Fruit fly (Drosophila melanogaster) whole organism, prepupa: ENCODE measurements around the gene CG14736.

Experiments
- Blimp-1 ChIP-seq: fragments of 200-800 bp; sonication (Bioruptor generic); optimal IDR thresholded peaks from 3 replicates; lab custom pipeline; 2017; ENCODE audit warnings: missing biosample characterization, missing genetic modification characterization, mild to moderate bottlenecking, moderate library complexity, missing genetic modification reagents
- CG11762 ChIP-seq: fragments of 200-800 bp; sonication (Bioruptor generic); optimal IDR thresholded peaks from 3 replicates; lab custom pipeline; 2016; ENCODE audit warnings: missing biosample characterization, missing genetic modification characterization; ENCODE audit not compliant: insufficient read depth
- CG11902 ChIP-seq: fragments of 200-800 bp; sonication (Bioruptor generic); optimal IDR thresholded peaks from 3 replicates; lab custom pipeline; 2016; ENCODE audit warnings: missing biosample characterization, missing genetic modification characterization
- CG1621 ChIP-seq: fragments of 200-800 bp; sonication (Bioruptor generic); optimal IDR thresholded peaks from 3 replicates; lab custom pipeline; 2018; ENCODE audit warnings: missing biosample characterization, mild to moderate bottlenecking, missing genetic modification characterization
- CG31627 ChIP-seq: fragments of 200-800 bp; sonication (Bioruptor generic); optimal IDR thresholded peaks from 3 replicates; lab custom pipeline; 2016; ENCODE audit warnings: missing biosample characterization, missing genetic modification characterization
- CG32006 ChIP-seq: fragments of 200-800 bp; sonication (Bioruptor generic); optimal IDR thresholded peaks from 3 replicates; lab custom pipeline; 2017; ENCODE audit warnings: missing biosample characterization, mild to moderate bottlenecking, missing genetic modification characterization
- CG34406 ChIP-seq: fragments of 200-800 bp; sonication (Bioruptor generic); optimal IDR thresholded peaks from 3 replicates; lab custom pipeline; 2016; ENCODE audit warnings: missing biosample characterization, missing genetic modification characterization
- CG4318 ChIP-seq: fragments of 200-800 bp; sonication (Bioruptor generic); optimal IDR thresholded peaks from 3 replicates; lab custom pipeline; 2017; ENCODE audit warnings: missing biosample characterization, mild to moderate bottlenecking, missing genetic modification characterization
- CG6276 ChIP-seq: fragments of 200-800 bp; sonication (Bioruptor generic); optimal IDR thresholded peaks from 2 replicates; lab custom pipeline; 2017; ENCODE audit warnings: missing biosample characterization, mild to moderate bottlenecking, missing genetic modification characterization
- CG6792 ChIP-seq: fragments of 200-800 bp; sonication (Bioruptor generic); optimal IDR thresholded peaks from 3 replicates; lab custom pipeline; 2016; ENCODE audit warnings: missing biosample characterization, missing genetic modification characterization
- CG6808 ChIP-seq: fragments of 200-800 bp; sonication (Bioruptor generic); optimal IDR thresholded peaks from 3 replicates; lab custom pipeline; 2017; ENCODE audit warnings: missing biosample characterization, missing genetic modification characterization, mild to moderate bottlenecking, moderate library complexity, missing genetic modification reagents
- CG7368 ChIP-seq: fragments of 200-800 bp; sonication (Bioruptor generic); optimal IDR thresholded peaks from 3 replicates; lab custom pipeline; 2016; ENCODE audit warnings: missing biosample characterization, missing genetic modification characterization
- CG8632 ChIP-seq: fragments of 200-800 bp; sonication (Bioruptor generic); optimal IDR thresholded peaks from 3 replicates; lab custom pipeline; 2016; ENCODE audit warnings: missing biosample characterization, missing genetic modification characterization
- CG9139 ChIP-seq: fragments of 200-800 bp; sonication (Bioruptor generic); optimal IDR thresholded peaks from 3 replicates; lab custom pipeline; 2017; ENCODE audit warnings: missing biosample characterization, mild to moderate bottlenecking, missing genetic modification characterization
- Eip75B ChIP-seq: fragments of 200-800 bp; sonication (Bioruptor generic); optimal IDR thresholded peaks from 3 replicates; lab custom pipeline; 2016; ENCODE audit warnings: missing biosample characterization, missing genetic modification characterization
- Eip78C ChIP-seq: fragments of 200-800 bp; sonication (Bioruptor generic); peaks from one replicate; lab custom pipeline; 2016; ENCODE audit warnings: missing biosample characterization, missing genetic modification characterization
- Eip93F ChIP-seq: fragments of 200-800 bp; sonication (Bioruptor generic); optimal IDR thresholded peaks from 2 replicates; lab custom pipeline; 2016; ENCODE audit warnings: missing biosample characterization, mild to moderate bottlenecking, missing genetic modification characterization
- Ets96B ChIP-seq: fragments of 200-800 bp; optimal IDR thresholded peaks from 2 replicates; lab custom pipeline; 2019; ENCODE audit warnings: missing biosample characterization, mild to moderate bottlenecking, missing genetic modification characterization, moderate library complexity
- Gug ChIP-seq: fragments of 200-800 bp; sonication (Bioruptor generic); IDR thresholded peaks from 2 replicates; pipeline ENCODE4 v1.3.6; 2022; ENCODE audit warnings: missing biosample characterization, missing genetic modification characterization
- Hr38 ChIP-seq: sonication (Bioruptor generic); optimal IDR thresholded peaks from 2 replicates; lab custom pipeline; 2016; ENCODE audit warnings: missing biosample characterization, missing genetic modification characterization
- Hr39 ChIP-seq: fragments of 200-800 bp; sonication (Bioruptor generic); optimal IDR thresholded peaks from 2 replicates; lab custom pipeline; 2016; ENCODE audit warnings: missing biosample characterization, missing genetic modification characterization
- Smox ChIP-seq: fragments of 200-800 bp; sonication (Bioruptor generic); optimal IDR thresholded peaks from 3 replicates; lab custom pipeline; 2016; ENCODE audit warnings: missing biosample characterization, missing genetic modification characterization
- Sox102F ChIP-seq: fragments of 200-800 bp; sonication (Bioruptor generic); optimal IDR thresholded peaks from 2 replicates; lab custom pipeline; 2016; ENCODE audit warnings: missing biosample characterization, mild to moderate bottlenecking, missing genetic modification characterization
- Sox15 ChIP-seq: fragments of 200-800 bp; sonication (Bioruptor generic); optimal IDR thresholded peaks from 3 replicates; lab custom pipeline; 2016; ENCODE audit warnings: missing biosample characterization, missing genetic modification characterization
- acj6 ChIP-seq: fragments of 200-800 bp; sonication (Bioruptor generic); optimal IDR thresholded peaks from 3 replicates; lab custom pipeline; 2016; ENCODE audit warnings: missing biosample characterization, missing genetic modification characterization
- cyc ChIP-seq: fragments of 200-800 bp; sonication (Bioruptor generic); optimal IDR thresholded peaks from 3 replicates; lab custom pipeline; 2016; ENCODE audit warnings: missing biosample characterization, missing genetic modification characterization
- dsx ChIP-seq: fragments of 200-800 bp; optimal IDR thresholded peaks from 3 replicates; lab custom pipeline; 2019; ENCODE audit warnings: missing biosample characterization, mild to moderate bottlenecking, missing genetic modification characterization, moderate library complexity; ENCODE audit not compliant: poor library complexity, severe bottlenecking
- fd59A ChIP-seq: fragments of 200-800 bp; sonication (Bioruptor generic); optimal IDR thresholded peaks from 2 replicates; lab custom pipeline; 2017; ENCODE audit warnings: missing biosample characterization, mild to moderate bottlenecking, missing genetic modification characterization, missing genetic modification reagents
- fkh ChIP-seq: fragments of 200-800 bp; sonication (Bioruptor generic); optimal IDR thresholded peaks from 3 replicates; lab custom pipeline; 2017; ENCODE audit warnings: missing biosample characterization, mild to moderate bottlenecking, missing genetic modification characterization, moderate library complexity
- lz ChIP-seq: fragments of 200-800 bp; sonication (Bioruptor generic); optimal IDR thresholded peaks from 3 replicates; lab custom pipeline; 2016; ENCODE audit warnings: missing biosample characterization, missing genetic modification characterization
- net ChIP-seq: fragments of 200-800 bp; sonication (Bioruptor generic); optimal IDR thresholded peaks from 3 replicates; lab custom pipeline; 2016; ENCODE audit warnings: missing biosample characterization, missing genetic modification characterization
- salr ChIP-seq, 2 experiments: fragments of 200-800 bp; sonication (Bioruptor generic); optimal IDR thresholded peaks; 3 replicates each; lab custom pipeline; 2016 to 2018; ENCODE audit warnings: missing biosample characterization in 2 of 2, missing genetic modification characterization in 2 of 2, mild to moderate bottlenecking in 1 of 2
- spab ChIP-seq: fragments of 200-800 bp; sonication (Bioruptor generic); optimal IDR thresholded peaks from 2 replicates; lab custom pipeline; 2017; ENCODE audit warnings: missing biosample characterization, mild to moderate bottlenecking, missing genetic modification characterization, missing genetic modification reagents
- svp ChIP-seq: fragments of 200-800 bp; sonication (Bioruptor generic); peaks from one replicate; lab custom pipeline; 2016; ENCODE audit warnings: missing biosample characterization, missing genetic modification characterization
- vri ChIP-seq: fragments of 200-800 bp; sonication (Bioruptor generic); optimal IDR thresholded peaks from 3 replicates; lab custom pipeline; 2016; ENCODE audit warnings: missing biosample characterization, mild to moderate bottlenecking, missing genetic modification characterization

The CG14736 gene

DNA sequence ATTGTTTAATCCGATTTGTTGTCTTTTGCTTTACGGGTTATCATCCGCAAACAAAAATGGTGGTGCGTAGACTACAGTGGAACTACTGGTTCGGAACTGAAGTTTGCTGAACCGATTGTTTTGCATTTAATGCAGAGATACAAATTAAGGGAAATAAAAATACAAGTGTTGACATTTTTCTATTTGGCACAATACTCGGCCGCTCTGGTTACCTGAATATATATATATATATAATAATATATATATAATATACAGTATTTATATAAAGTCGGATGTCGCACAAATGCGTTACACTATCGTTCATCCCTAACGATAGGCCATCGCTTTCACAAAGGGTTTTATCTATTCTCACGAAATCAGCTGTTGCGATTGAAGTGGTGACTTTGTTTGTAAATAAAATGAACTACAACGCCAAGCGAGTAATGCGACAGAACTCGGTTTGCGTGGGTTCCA is 23.5 kb upstream of the CG14736 start, which contains the start of the genes DCAF12 and Spt3 (continued):
- TF ChIP-seq CG6276 (GFP tag; lab: Kevin White, UChicago) (no peak), vri (no peak), Eip75B (GFP tag; lab: Kevin White, UChicago) (no peak), Smox (no peak), cyc (GFP tag; lab: Kevin White, UChicago) (no peak), CG6808 (GFP tag; lab: Kevin White, UChicago) (no peak), Ets96B (tag; lab: Kevin White, UChicago) (peak; percentile 49), CG34406 (peak; percentile 62), CG31627 (GFP tag; lab: Kevin White, UChicago) (no peak), CG8632 (GFP tag; lab: Kevin White, UChicago) (no peak), dsx (peak; percentile 69), fd59A (GFP tag; lab: Kevin White, UChicago) (no peak), lz (GFP tag; lab: Kevin White, UChicago) (peak; percentile 30)

DNA sequence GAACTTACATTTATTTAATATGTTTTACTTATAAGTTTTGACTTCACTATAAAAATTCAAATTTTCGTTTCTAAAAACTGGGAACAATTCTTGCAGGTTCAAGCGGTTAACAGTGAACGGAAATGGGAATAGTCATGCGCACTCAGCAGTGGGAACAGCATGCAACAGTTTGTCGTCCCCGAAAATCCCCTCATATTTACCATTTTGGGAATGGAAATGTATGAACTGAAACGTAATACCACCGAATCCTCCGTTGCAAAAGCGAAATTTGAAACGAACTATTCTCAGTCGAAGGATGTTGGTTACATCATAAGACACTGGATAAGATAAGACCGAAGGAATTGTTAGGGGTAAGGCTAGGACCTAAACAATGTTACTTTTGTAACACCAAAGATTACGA is 19.3 kb upstream of the CG14736 start:
- TF ChIP-seq CG34406, result no peak
- TF ChIP-seq Sox102F (GFP tag; lab: Kevin White, UChicago), result no peak
- TF ChIP-seq Eip78C (GFP tag; lab: Kevin White, UChicago), result no peak
- no peak for TF ChIP-seq Sox15 (GFP tag; lab: Kevin White, UChicago)
- no peak for TF ChIP-seq Ets96B (tag; lab: Kevin White, UChicago)
- TF ChIP-seq Gug (GFP tag; lab: Robert Waterston, UW), result no peak
- TF ChIP-seq salr (GFP tag; optimal IDR thresholded peaks at IDR 0.05; lab: Kevin White, UChicago), result no peak
- TF ChIP-seq CG1621, result no peak
- no peak for TF ChIP-seq Hr39 (GFP tag; lab: Kevin White, UChicago)
- no peak for TF ChIP-seq Hr38
- TF ChIP-seq Eip75B (GFP tag; lab: Kevin White, UChicago), result no peak
- no peak for TF ChIP-seq CG32006 (GFP tag; lab: Kevin White, UChicago)
- no peak for TF ChIP-seq CG11902 (GFP tag; lab: Kevin White, UChicago)

dm6 chr3R:12031657-12032056 is 8.7 kb upstream of the CG14736 start, which contains the start of the genes CG31358, CG42504 and CG42505:
Gene CG31358, minus strand, starts transcription at chr3R:12031757.
Gene CG42504, minus strand, starts transcription at chr3R:12031757.
Gene CG42505, minus strand, starts transcription at chr3R:12031757.
- no peak for TF ChIP-seq vri
- TF ChIP-seq CG7368 (GFP tag; lab: Kevin White, UChicago), result no peak
- no peak for TF ChIP-seq Eip78C (GFP tag; lab: Kevin White, UChicago)
- TF ChIP-seq CG11762, result no peak
- TF ChIP-seq CG8632 (GFP tag; lab: Kevin White, UChicago), result no peak
- TF ChIP-seq cyc (GFP tag; lab: Kevin White, UChicago), result no peak
- TF ChIP-seq Eip93F (GFP tag; lab: Kevin White, UChicago), result no peak
- no peak for TF ChIP-seq CG6792 (GFP tag; lab: Kevin White, UChicago)
- TF ChIP-seq fd59A (GFP tag; lab: Kevin White, UChicago), result no peak
- TF ChIP-seq fkh, result no peak
- no peak for TF ChIP-seq acj6 (GFP tag; lab: Kevin White, UChicago)
- TF ChIP-seq net (GFP tag; lab: Kevin White, UChicago), result no peak
- no peak for TF ChIP-seq Sox15 (GFP tag; lab: Kevin White, UChicago)

- TF ChIP-seq svp (GFP tag; lab: Kevin White, UChicago) (peak; percentile 46), Smox (no peak)
Measured at dm6 chr3R:12032842-12033241, 7.5 kb upstream of the CG14736 start, which contains the start of gene ssp5. Gene ssp5, plus strand, starts transcription at chr3R:12033142.

dm6 chr3R:12049113-12049512 is 8.8 kb downstream of the CG14736 start, which contains the start of gene CG14739:
Gene CG14739, minus strand, starts transcription at chr3R:12049213.
- no peak for TF ChIP-seq Gug (GFP tag; lab: Robert Waterston, UW)
- TF ChIP-seq fkh, result no peak
- TF ChIP-seq CG4318 (GFP tag; lab: Kevin White, UChicago), result no peak
- no peak for TF ChIP-seq dsx
- no peak for TF ChIP-seq Hr39 (GFP tag; lab: Kevin White, UChicago)
- no peak for TF ChIP-seq Blimp-1 (GFP tag; lab: Kevin White, UChicago)
- no peak for TF ChIP-seq vri
- no peak for TF ChIP-seq CG9139
- TF ChIP-seq spab (GFP tag; lab: Kevin White, UChicago), result no peak
